Fruit fly (Drosophila melanogaster): ENCODE data around the gene CG33764.

CG33764 gene

DNA sequence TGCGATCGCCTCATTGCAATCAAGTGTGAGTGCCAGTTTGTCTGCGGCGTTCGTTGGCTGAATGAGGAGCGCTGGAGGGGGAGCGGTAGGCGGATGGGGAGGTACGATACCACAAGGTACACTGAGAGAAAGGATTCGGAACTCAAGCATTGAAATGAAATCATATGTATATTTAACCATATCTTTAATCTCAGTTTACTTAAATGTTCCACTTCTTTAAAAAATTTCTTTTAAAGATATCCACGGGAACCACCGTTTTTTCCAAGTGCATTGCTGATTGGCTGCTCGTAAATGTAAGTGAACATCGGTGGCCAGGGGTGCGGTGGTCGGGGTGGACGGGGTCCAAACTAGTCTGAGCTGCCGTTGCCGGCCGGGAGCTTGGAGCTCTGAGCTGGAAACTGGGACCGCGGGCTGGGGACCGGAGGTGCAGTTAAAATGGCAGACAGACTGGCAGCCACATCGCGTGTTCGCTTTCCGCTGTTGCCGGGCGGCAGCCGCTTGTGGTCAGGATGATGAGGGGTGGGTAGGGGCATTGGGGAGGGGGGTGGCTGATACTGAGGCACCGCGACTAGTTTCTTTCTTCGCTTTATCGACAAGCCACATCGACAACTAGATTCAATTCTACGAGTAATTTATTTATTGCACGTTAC lies 39.0 kb downstream of the CG33764 start (continued):
- TF ChIP-seq HLHmδ (GFP tag; optimal IDR thresholded peaks at IDR 0.05) (no peak), pan (optimal IDR thresholded peaks at IDR 0.05) (no peak), pan (GFP tag; optimal IDR thresholded peaks at IDR 0.05 in 1 of 2, IDR thresholded peaks at IDR 0.05 in 1 of 2) (peak in 1 of 2 experiments; percentile 97), shn (GFP tag; optimal IDR thresholded peaks at IDR 0.05) (peak; percentile 95), lola (GFP tag; optimal IDR thresholded peaks at IDR 0.05) (peak in 1 of 3 experiments; percentile 97), CG17385 (GFP tag; optimal IDR thresholded peaks at IDR 0.05) (peak; percentile 95), dpn (GFP tag; optimal IDR thresholded peaks at IDR 0.05) (peak; percentile 94 to 96), CG8281 (tag; optimal IDR thresholded peaks at IDR 0.05) (peak; percentile 78), H2.0 (GFP tag; IDR thresholded peaks at IDR 0.05) (peak; percentile 96), CG34376 (GFP tag; optimal IDR thresholded peaks at IDR 0.05) (peak; percentile 68), odd (GFP tag; optimal IDR thresholded peaks at IDR 0.05) (peak; percentile 95), Vsx1 (GFP tag; optimal IDR thresholded peaks at IDR 0.05) (peak; percentile 99), Nf-YA (GFP tag; IDR thresholded peaks at IDR 0.05) (peak; percentile 96), Atf3 (GFP tag; optimal IDR thresholded peaks at IDR 0.05) (peak; percentile 97), dimm (GFP tag; IDR thresholded peaks at IDR 0.05) (peak; percentile 95), CG15696 (tag; optimal IDR thresholded peaks at IDR 0.05) (peak; percentile 87), CG14667 (GFP tag; IDR thresholded peaks at IDR 0.05) (peak; percentile 94), zf30C (GFP tag; optimal IDR thresholded peaks at IDR 0.05) (peak; percentile 91), ap (GFP tag; IDR thresholded peaks at IDR 0.05) (peak; percentile 97), CkIIα-i1 (GFP tag; IDR thresholded peaks at IDR 0.05) (peak; percentile 80; the same call in 1 of the 2 replicates), CG4404 (GFP tag; IDR thresholded peaks at IDR 0.05) (peak; percentile 90), CG4617 (GFP tag; optimal IDR thresholded peaks at IDR 0.05; ENCODE audit: borderline replicate concordance) (peak; percentile 88), CG2889 (GFP tag; IDR thresholded peaks at IDR 0.05) (peak; percentile 91), Drgx (GFP tag; IDR thresholded peaks at IDR 0.05) (peak; percentile 99), Spps (tag; optimal IDR thresholded peaks at IDR 0.05) (peak; percentile 93), CG7786 (GFP tag; optimal IDR thresholded peaks at IDR 0.05) (peak; percentile 93), kay (GFP tag; optimal IDR thresholded peaks at IDR 0.05) (peak; percentile 87), Eip74EF (GFP tag; optimal IDR thresholded peaks at IDR 0.05) (peak in 1 of 2 experiments; percentile 91), MESR4 (GFP tag; optimal IDR thresholded peaks at IDR 0.05) (peak; percentile 56), Rfx (GFP tag; IDR thresholded peaks at IDR 0.05) (peak; percentile 91), Gsc (GFP tag; IDR thresholded peaks at IDR 0.05) (peak; percentile 94), fru (optimal IDR thresholded peaks at IDR 0.05) (no peak), Aef1 (GFP tag; IDR thresholded peaks at IDR 0.05) (peak; percentile 95), grn (GFP tag; optimal IDR thresholded peaks at IDR 0.05) (peak; percentile 88), sob (GFP tag; IDR thresholded peaks at IDR 0.05) (peak; percentile 96), Jarid2 (GFP tag; optimal IDR thresholded peaks at IDR 0.05) (peak; percentile 81), CG6791 (GFP tag; IDR thresholded peaks at IDR 0.05; ENCODE audit: partially characterized antibody) (no peak), bab2 (GFP tag; optimal IDR thresholded peaks at IDR 0.05) (peak; percentile 94), slp2 (GFP tag; optimal IDR thresholded peaks at IDR 0.05) (peak; percentile 94), unc-4 (GFP tag; IDR thresholded peaks at IDR 0.05; ENCODE audit: partially characterized antibody) (no peak), ranshi (GFP tag; IDR thresholded peaks at IDR 0.05) (peak; percentile 96), Poxn (GFP tag; IDR thresholded peaks at IDR 0.05) (peak; percentile 41; the same call in 1 of the 2 replicates), Nf-YB (GFP tag; optimal IDR thresholded peaks at IDR 0.05) (peak; percentile 85), Fer1 (GFP tag; optimal IDR thresholded peaks at IDR 0.05) (peak; percentile 94), usp (GFP tag; optimal IDR thresholded peaks at IDR 0.05) (no peak), Atf6 (GFP tag; IDR thresholded peaks at IDR 0.05) (peak; percentile 91), CG10366 (GFP tag; IDR thresholded peaks at IDR 0.05) (peak; percentile 98), hbn (GFP tag; IDR thresholded peaks at IDR 0.05; ENCODE audit: partially characterized antibody) (no peak), CG30020 (tag; optimal IDR thresholded peaks at IDR 0.05) (peak; percentile 82)
